Fruit fly (Drosophila melanogaster): ENCODE results near the gene CG3847.

- TF ChIP-seq CG3163 (GFP tag; optimal IDR thresholded peaks at IDR 0.05) (no peak), Bgb (GFP tag; IDR thresholded peaks at IDR 0.05; ENCODE audit: partially characterized antibody) (peak; percentile 32; the same call in 1 of the 2 replicates)
Observed at dm6 chrX:6372769-6373197, 25.9 kb downstream of the CG3847 start, which contains the start of gene PpV.
